Worm (Caenorhabditis elegans): ENCODE measurements around the gene srd-32.

DNA sequence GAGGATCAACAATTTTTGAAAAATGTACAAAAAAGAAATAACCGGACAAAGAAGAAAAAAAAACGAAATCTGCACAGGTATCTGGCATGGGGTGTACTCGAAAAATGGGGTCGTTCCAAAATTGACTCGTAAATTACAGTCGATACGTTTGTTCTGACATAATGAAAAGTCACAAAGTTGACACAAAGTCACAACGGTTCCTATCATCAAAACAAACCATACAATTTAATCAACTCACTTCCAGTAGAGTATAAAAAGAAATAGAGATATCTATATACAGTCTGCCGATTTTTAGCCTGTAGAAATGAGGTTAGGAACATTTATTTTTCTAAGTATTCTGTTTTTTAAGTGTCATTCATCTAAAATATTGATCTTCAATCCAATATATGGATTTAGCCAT is 19.0 kb downstream of the srd-32 start, which contains the start of gene T19H12.12:
- TF ChIP-seq F49E8.2 (tag; optimal IDR thresholded peaks at IDR 0.05; ENCODE audit: borderline replicate concordance) = no peak
- no peak for TF ChIP-seq ceh-32 (tag; optimal IDR thresholded peaks at IDR 0.05; ENCODE audit: poor library complexity)
